Worm (Caenorhabditis elegans) whole organism, young adult: ENCODE measurements around the gene mnk-1.

Source experiments
- B0261.1 ChIP-seq: sonication (generic microtip); optimal IDR thresholded peaks from 2 replicates; lab custom pipeline; 2016; ENCODE audit warnings: mild to moderate bottlenecking, missing genetic modification characterization, moderate library complexity, missing compliant biosample characterization
- B0336.3 ChIP-seq: fragments of 200-800 bp; sonication (Bioruptor generic); IDR thresholded peaks from 2 replicates; pipeline ENCODE4 v1.3.6; 2022; ENCODE audit warnings: missing genetic modification characterization, missing compliant biosample characterization
- D2030.7 ChIP-seq: fragments of 200-800 bp; sonication (Bioruptor generic); IDR thresholded peaks from 2 replicates; pipeline ENCODE4 v1.3.6; 2022; ENCODE audit warnings: missing genetic modification reagents, missing genetic modification characterization, missing compliant biosample characterization
- F10E7.11 ChIP-seq: sonication (generic microtip); optimal IDR thresholded peaks from 2 replicates; lab custom pipeline; 2017; ENCODE audit warnings: mild to moderate bottlenecking, missing genetic modification characterization, moderate library complexity, missing compliant biosample characterization
- F22D6.2 ChIP-seq: sonication (generic microtip); optimal IDR thresholded peaks from 2 replicates; lab custom pipeline; 2016; ENCODE audit warnings: mild to moderate bottlenecking, missing genetic modification characterization, missing compliant biosample characterization
- F37B4.10 ChIP-seq: fragments of 200-800 bp; sonication (Bioruptor generic); IDR thresholded peaks from 2 replicates; pipeline ENCODE4 v1.3.6; 2022; ENCODE audit warnings: missing genetic modification characterization, missing compliant biosample characterization
- F39B2.1 ChIP-seq: fragments of 200-800 bp; sonication (Bioruptor generic); IDR thresholded peaks from 2 replicates; pipeline ENCODE4 v1.3.6; 2022; ENCODE audit warnings: missing genetic modification reagents, missing genetic modification characterization, missing compliant biosample characterization
- F49E8.2 ChIP-seq: sonication (generic microtip); optimal IDR thresholded peaks from 3 replicates; lab custom pipeline; 2017; ENCODE audit warnings: missing genetic modification characterization, mild to moderate bottlenecking, missing compliant biosample characterization, antibody characterized with exemption, moderate library complexity; ENCODE audit not compliant: insufficient read depth
- F52B5.7 ChIP-seq: sonication (generic microtip); optimal IDR thresholded peaks from 2 replicates; lab custom pipeline; 2016; ENCODE audit warnings: mild to moderate bottlenecking, missing genetic modification characterization, missing compliant biosample characterization
- F55B11.4 ChIP-seq: sonication (generic microtip); optimal IDR thresholded peaks from 2 replicates; lab custom pipeline; 2016; ENCODE audit warnings: missing compliant biosample characterization, missing genetic modification characterization, borderline replicate concordance; ENCODE audit not compliant: insufficient read depth
- F57C9.4 ChIP-seq: sonication (generic microtip); optimal IDR thresholded peaks from 2 replicates; lab custom pipeline; 2017; ENCODE audit warnings: mild to moderate bottlenecking, missing genetic modification characterization, missing compliant biosample characterization
- T07F8.4 ChIP-seq: sonication (generic microtip); optimal IDR thresholded peaks from 2 replicates; lab custom pipeline; 2016; ENCODE audit warnings: mild to moderate bottlenecking, missing genetic modification characterization, moderate library complexity, missing compliant biosample characterization
- T26A5.8 ChIP-seq: sonication (generic microtip); optimal IDR thresholded peaks from 2 replicates; lab custom pipeline; 2016; ENCODE audit warnings: missing genetic modification characterization, missing compliant biosample characterization
- Y95B8A.8 ChIP-seq: fragments of 200-800 bp; sonication (Bioruptor generic); IDR thresholded peaks from 2 replicates; pipeline ENCODE4 v1.3.6; 2022; ENCODE audit warnings: missing genetic modification reagents, missing genetic modification characterization, missing compliant biosample characterization
- ZK185.1 ChIP-seq: sonication (generic microtip); optimal IDR thresholded peaks from 2 replicates; lab custom pipeline; 2016; ENCODE audit warnings: mild to moderate bottlenecking, missing genetic modification characterization, missing compliant biosample characterization; ENCODE audit not compliant: poor library complexity, severe bottlenecking
- aptf-3 ChIP-seq: fragments of 200-800 bp; sonication (Bioruptor generic); IDR thresholded peaks from 2 replicates; pipeline ENCODE4 v1.3.6; 2022; ENCODE audit warnings: missing genetic modification characterization, missing compliant biosample characterization
- atf-7 ChIP-seq: sonication (generic microtip); optimal IDR thresholded peaks from 2 replicates; lab custom pipeline; 2017; ENCODE audit warnings: mild to moderate bottlenecking, missing genetic modification characterization, missing compliant biosample characterization
- attf-6 ChIP-seq: fragments of 200-800 bp; sonication (Bioruptor generic); IDR thresholded peaks from 2 replicates; pipeline ENCODE4 v1.3.6; 2022; ENCODE audit warnings: missing genetic modification reagents, missing genetic modification characterization, missing compliant biosample characterization
- bed-1 ChIP-seq: fragments of 200-800 bp; sonication (Bioruptor generic); IDR thresholded peaks from 2 replicates; pipeline ENCODE4 v1.3.6; 2022; ENCODE audit warnings: missing genetic modification reagents, missing genetic modification characterization, missing compliant biosample characterization
- ceh-100 ChIP-seq: fragments of 200-800 bp; sonication (Bioruptor generic); IDR thresholded peaks from 2 replicates; pipeline ENCODE4 v1.3.6; 2022; ENCODE audit warnings: missing genetic modification reagents, missing genetic modification characterization, missing compliant biosample characterization
- chd-7 ChIP-seq: sonication (generic microtip); optimal IDR thresholded peaks from 2 replicates; lab custom pipeline; 2016; ENCODE audit warnings: mild to moderate bottlenecking, missing genetic modification characterization, moderate library complexity, missing compliant biosample characterization
- die-1 ChIP-seq: sonication (generic microtip); optimal IDR thresholded peaks from 2 replicates; lab custom pipeline; 2016; ENCODE audit warnings: missing genotype, mild to moderate bottlenecking, missing genetic modification characterization, missing compliant biosample characterization
- dpff-1 ChIP-seq: sonication (generic microtip); optimal IDR thresholded peaks from 2 replicates; lab custom pipeline; 2017; ENCODE audit warnings: mild to moderate bottlenecking, missing genetic modification characterization, missing compliant biosample characterization
- egl-18 ChIP-seq: fragments of 200-800 bp; sonication (Bioruptor generic); IDR thresholded peaks from 2 replicates; pipeline ENCODE4 v1.3.6; 2022; ENCODE audit warnings: missing genetic modification reagents, missing genetic modification characterization, missing compliant biosample characterization
- him-1 ChIP-seq: sonication (generic microtip); optimal IDR thresholded peaks from 2 replicates; lab custom pipeline; 2016; ENCODE audit warnings: missing genotype, missing genetic modification reagents, missing genetic modification characterization, missing compliant biosample characterization
- hmg-20 ChIP-seq: fragments of 200-800 bp; sonication (Bioruptor generic); IDR thresholded peaks from 2 replicates; pipeline ENCODE4 v1.3.6; 2022; ENCODE audit warnings: missing genetic modification reagents, missing genetic modification characterization, missing compliant biosample characterization
- hrde-1 ChIP-seq: sonication (generic microtip); optimal IDR thresholded peaks from 2 replicates; lab custom pipeline; 2016; ENCODE audit warnings: missing genetic modification characterization, mild to moderate bottlenecking, missing compliant biosample characterization, moderate library complexity, missing genotype, missing genetic modification reagents, borderline replicate concordance
- hsf-1 ChIP-seq: fragments of 200-800 bp; sonication (Bioruptor generic); IDR thresholded peaks from 2 replicates; pipeline ENCODE4 v1.3.6; 2022; ENCODE audit warnings: missing genetic modification reagents, missing genetic modification characterization, missing compliant biosample characterization
- let-607 ChIP-seq, 2 experiments: fragments of 200-800 bp in 1 of 2; sonication (Bioruptor generic) in 1 of 2; sonication (generic microtip) in 1 of 2; optimal IDR thresholded peaks; 2 replicates each; lab custom pipeline; 2016 to 2018; ENCODE audit warnings: mild to moderate bottlenecking in 2 of 2, missing compliant biosample characterization in 2 of 2, missing genetic modification characterization in 2 of 2, moderate library complexity in 2 of 2, missing genotype in 1 of 2
- lin-26 ChIP-seq: fragments of 200-800 bp; sonication (Bioruptor generic); IDR thresholded peaks from 2 replicates; pipeline ENCODE4 v1.3.6; 2022; ENCODE audit warnings: missing genetic modification reagents, missing genetic modification characterization, missing compliant biosample characterization
- lin-35 ChIP-seq, 3 experiments: fragments of 150-350 bp in 2 of 3; sonication (generic microtip) in 1 of 3; optimal IDR thresholded peaks; 2 replicates each; lab custom pipeline; 2014 to 2018; ENCODE audit warnings: missing biosample characterization in 3 of 3, missing genetic modification characterization in 3 of 3, missing genetic modification reagents in 3 of 3
- madf-3 ChIP-seq: fragments of 200-800 bp; sonication (Bioruptor generic); IDR thresholded peaks from 2 replicates; pipeline ENCODE4 v1.3.6; 2022; ENCODE audit warnings: missing genetic modification reagents, missing genetic modification characterization, missing compliant biosample characterization
- mes-4 ChIP-seq: sonication (generic microtip); optimal IDR thresholded peaks from 2 replicates; lab custom pipeline; 2016; ENCODE audit warnings: missing genotype, missing genetic modification characterization, missing compliant biosample characterization
- nfya-1 ChIP-seq: sonication (generic microtip); optimal IDR thresholded peaks from 2 replicates; lab custom pipeline; 2017; ENCODE audit warnings: antibody characterized with exemption, missing compliant biosample characterization, missing genetic modification characterization, borderline replicate concordance; ENCODE audit not compliant: insufficient read depth
- nfyb-1 ChIP-seq: fragments of 200-800 bp; sonication (Bioruptor generic); IDR thresholded peaks from 2 replicates; pipeline ENCODE4 v1.3.6; 2022; ENCODE audit warnings: missing genetic modification reagents, missing genetic modification characterization, missing compliant biosample characterization
- nhr-120 ChIP-seq: fragments of 200-800 bp; sonication (Bioruptor generic); IDR thresholded peaks from 2 replicates; pipeline ENCODE4 v1.3.6; 2022; ENCODE audit warnings: missing genetic modification characterization, missing compliant biosample characterization
- nhr-179 ChIP-seq: sonication (generic microtip); optimal IDR thresholded peaks from 2 replicates; lab custom pipeline; 2016; ENCODE audit warnings: mild to moderate bottlenecking, missing genetic modification characterization, missing compliant biosample characterization
- nhr-27 ChIP-seq: fragments of 200-800 bp; sonication (Bioruptor generic); optimal IDR thresholded peaks from 2 replicates; lab custom pipeline; 2018; ENCODE audit warnings: mild to moderate bottlenecking, missing genetic modification characterization, moderate library complexity, missing compliant biosample characterization
- nhr-80 ChIP-seq: sonication (generic microtip); optimal IDR thresholded peaks from 2 replicates; lab custom pipeline; 2016; ENCODE audit warnings: missing genetic modification characterization, missing compliant biosample characterization
- pha-4 ChIP-seq: fragments of 150-350 bp; sonication (generic microtip); optimal IDR thresholded peaks from 2 replicates; lab custom pipeline; 2014; ENCODE audit warnings: missing biosample characterization, missing genetic modification reagents, missing genetic modification characterization
- rcor-1 ChIP-seq: fragments of 200-800 bp; sonication (Bioruptor generic); IDR thresholded peaks from 2 replicates; pipeline ENCODE4 v1.3.6; 2022; ENCODE audit warnings: missing genetic modification reagents, missing genetic modification characterization, missing compliant biosample characterization
- rpc-1 ChIP-seq, 2 experiments: fragments of 150-350 bp in 1 of 2; sonication (generic microtip) in 1 of 2; optimal IDR thresholded peaks; 2 replicates each; lab custom pipeline; 2014 to 2018; ENCODE audit warnings: missing biosample characterization in 1 of 2, missing genetic modification characterization in 1 of 2, missing genetic modification reagents in 1 of 2, missing genotype in 1 of 2
- snpc-3.4 ChIP-seq: sonication (generic microtip); optimal IDR thresholded peaks from 2 replicates; lab custom pipeline; 2017; ENCODE audit warnings: missing genetic modification characterization, mild to moderate bottlenecking, missing compliant biosample characterization, antibody characterized with exemption, moderate library complexity, missing genotype, missing genetic modification reagents
- somi-1 ChIP-seq: fragments of 200-800 bp; sonication (Bioruptor generic); optimal IDR thresholded peaks from 2 replicates; lab custom pipeline; 2018; ENCODE audit warnings: mild to moderate bottlenecking, missing genetic modification characterization, missing compliant biosample characterization
- sptf-2 ChIP-seq: fragments of 200-800 bp; sonication (Bioruptor generic); optimal IDR thresholded peaks from 2 replicates; lab custom pipeline; 2018; ENCODE audit warnings: mild to moderate bottlenecking, missing genetic modification characterization, missing compliant biosample characterization
- tbp1 ChIP-seq: fragments of 200-800 bp; sonication (Bioruptor generic); optimal IDR thresholded peaks from 2 replicates; lab custom pipeline; 2018; ENCODE audit warnings: mild to moderate bottlenecking, missing genetic modification characterization, missing compliant biosample characterization
- tbx-9 ChIP-seq: sonication (generic microtip); optimal IDR thresholded peaks from 2 replicates; lab custom pipeline; 2016; ENCODE audit warnings: borderline replicate concordance, missing genetic modification characterization, inconsistent platforms, missing compliant biosample characterization
- ztf-18 ChIP-seq: sonication (generic microtip); optimal IDR thresholded peaks from 2 replicates; lab custom pipeline; 2016; ENCODE audit warnings: missing genotype, mild to moderate bottlenecking, missing genetic modification characterization, missing compliant biosample characterization
- ztf-6 ChIP-seq: fragments of 200-800 bp; sonication (Bioruptor generic); IDR thresholded peaks from 2 replicates; pipeline ENCODE4 v1.3.6; 2022; ENCODE audit warnings: missing genetic modification reagents, missing genetic modification characterization, missing compliant biosample characterization

mnk-1 gene

DNA sequence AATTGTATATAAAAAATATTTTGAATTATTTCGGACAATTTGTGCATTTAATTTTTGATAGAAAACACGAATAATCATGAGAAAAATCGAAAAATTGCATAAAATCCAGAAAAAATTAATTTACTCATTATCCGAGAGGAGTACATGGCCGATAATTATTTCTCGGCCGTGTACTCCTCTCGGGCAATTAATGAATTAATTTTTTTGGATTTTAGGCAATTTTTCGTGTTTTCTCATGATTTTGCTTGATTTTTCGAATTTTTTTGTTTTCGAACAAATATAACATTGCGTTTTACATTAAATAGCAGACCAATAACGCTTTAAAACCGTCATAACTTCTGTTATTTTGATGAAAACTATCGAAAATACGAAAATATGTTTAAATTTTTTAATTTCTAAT is 16.9 kb downstream of the mnk-1 start (continued):
- no peak for TF ChIP-seq F22D6.2 (tag; lab: Kevin White, UChicago)
- no peak for TF ChIP-seq rcor-1 (GFP tag; lab: Robert Waterston, UW)
- no peak for TF ChIP-seq Y95B8A.8 (GFP tag; lab: Robert Waterston, UW)
- TF ChIP-seq chd-7 (tag; lab: Kevin White, UChicago): no peak
- no peak for TF ChIP-seq nfyb-1 (GFP tag; lab: Robert Waterston, UW)
- no peak for TF ChIP-seq T07F8.4
- TF ChIP-seq pha-4 (tag; lab: Kevin White, UChicago): no peak
- no peak for TF ChIP-seq aptf-3 (GFP tag; lab: Robert Waterston, UW)
- peak; percentile 45 for TF ChIP-seq D2030.7 (GFP tag; lab: Robert Waterston, UW)
- no peak for TF ChIP-seq sptf-2 (GFP tag; lab: Kevin White, UChicago)
- no peak for TF ChIP-seq F57C9.4
- TF ChIP-seq ZK185.1: peak; percentile 73
- no peak for TF ChIP-seq lin-26 (GFP tag; lab: Robert Waterston, UW)
- no peak for TF ChIP-seq nhr-120 (GFP tag; lab: Robert Waterston, UW)
- TF ChIP-seq atf-7 (tag; lab: Kevin White, UChicago): no peak
- TF ChIP-seq bed-1: no peak
- TF ChIP-seq dpff-1: no peak
- TF ChIP-seq F37B4.10: no peak
- TF ChIP-seq hrde-1: no peak
- TF ChIP-seq tbp1: peak; percentile 32
- no peak for TF ChIP-seq hmg-20 (GFP tag; lab: Robert Waterston, UW)
- no peak for TF ChIP-seq F55B11.4 (tag; lab: Kevin White, UChicago)
- no peak for TF ChIP-seq lin-35 (GFP tag; optimal IDR thresholded peaks at IDR 0.05; lab: Kevin White, UChicago)
- TF ChIP-seq him-1: no peak
- TF ChIP-seq ceh-100 (GFP tag; lab: Robert Waterston, UW): no peak
- TF ChIP-seq egl-18: no peak
- no peak for TF ChIP-seq nhr-27 (tag; lab: Kevin White, UChicago)
- TF ChIP-seq let-607 (tag; optimal IDR thresholded peaks at IDR 0.05; lab: Kevin White, UChicago): peak in 1 of 2 experiments; percentile 24
- TF ChIP-seq hsf-1: no peak
- TF ChIP-seq mes-4 (tag; lab: Kevin White, UChicago): no peak
- no peak for TF ChIP-seq B0261.1 (tag; lab: Kevin White, UChicago)
- peak; percentile 39 for TF ChIP-seq F49E8.2 (tag; lab: Kevin White, UChicago)
- TF ChIP-seq somi-1: no peak
- no peak for TF ChIP-seq nfya-1
- TF ChIP-seq snpc-3.4: no peak
- TF ChIP-seq attf-6 (GFP tag; lab: Robert Waterston, UW): no peak
- no peak for TF ChIP-seq rpc-1 (optimal IDR thresholded peaks at IDR 0.05; lab: Kevin White, UChicago)
- TF ChIP-seq rpc-1 (tag; optimal IDR thresholded peaks at IDR 0.05; lab: Kevin White, UChicago): no peak
- TF ChIP-seq nhr-179 (tag; lab: Kevin White, UChicago): no peak
- TF ChIP-seq ztf-6: no peak
- no peak for TF ChIP-seq F52B5.7
- no peak for TF ChIP-seq B0336.3 (GFP tag; lab: Robert Waterston, UW)
- TF ChIP-seq F39B2.1 (GFP tag; lab: Robert Waterston, UW): no peak
- no peak for TF ChIP-seq madf-3 (GFP tag; lab: Robert Waterston, UW)
- TF ChIP-seq F10E7.11 (tag; lab: Kevin White, UChicago): no peak
- no peak for TF ChIP-seq ztf-18
- TF ChIP-seq tbx-9: no peak
- no peak for TF ChIP-seq die-1 (tag; lab: Kevin White, UChicago)
- no peak for TF ChIP-seq T26A5.8 (tag; lab: Kevin White, UChicago)
- no peak for TF ChIP-seq nhr-80 (tag; lab: Kevin White, UChicago)
